Worm (Caenorhabditis elegans) whole organism, L2 larva: ENCODE data around the gene cyp-34A7.

Experiments
- ZK546.5 ChIP-seq: sonication (generic microtip); optimal IDR thresholded peaks from 2 replicates; lab custom pipeline; 2017; ENCODE audit warnings: missing biosample characterization, missing genetic modification characterization
- ama-1 ChIP-seq: fragments of 150-350 bp; optimal IDR thresholded peaks from 2 replicates; lab custom pipeline; 2018; ENCODE audit warnings: inconsistent platforms
- egl-27 ChIP-seq: sonication (generic microtip); optimal IDR thresholded peaks from 3 replicates; lab custom pipeline; 2017; ENCODE audit warnings: missing biosample characterization, missing genetic modification reagents, missing genetic modification characterization
- elt-1 ChIP-seq: fragments of 150-350 bp; optimal IDR thresholded peaks from 2 replicates; lab custom pipeline; 2014; ENCODE audit warnings: missing biosample characterization, missing genetic modification characterization
- elt-3 ChIP-seq: sonication (generic microtip); optimal IDR thresholded peaks from 2 replicates; lab custom pipeline; 2017; ENCODE audit warnings: missing biosample characterization, missing genetic modification characterization
- skn-1 ChIP-seq: sonication (generic microtip); optimal IDR thresholded peaks from 2 replicates; lab custom pipeline; 2017; ENCODE audit warnings: missing biosample characterization, missing genetic modification characterization
- unc-62 ChIP-seq: fragments of 150-350 bp; optimal IDR thresholded peaks from 2 replicates; lab custom pipeline; 2014; ENCODE audit warnings: missing biosample characterization, missing genetic modification reagents, missing genetic modification characterization
- ztf-11 ChIP-seq: sonication (generic microtip); optimal IDR thresholded peaks from 2 replicates; lab custom pipeline; 2017; ENCODE audit warnings: missing biosample characterization, missing genetic modification characterization

- no peak for TF ChIP-seq ZK546.5 (tag; lab: Kevin White, UChicago)
- no peak for TF ChIP-seq skn-1 (tag; lab: Kevin White, UChicago)
- no peak for TF ChIP-seq elt-3 (tag; lab: Kevin White, UChicago)
- TF ChIP-seq ztf-11 (tag; lab: Kevin White, UChicago): no peak
- no peak for TF ChIP-seq unc-62 (GFP tag; lab: Kevin White, UChicago)
- TF ChIP-seq elt-1 (tag; lab: Kevin White, UChicago): no peak
- no peak for TF ChIP-seq ama-1 (lab: Kevin White, UChicago)
- TF ChIP-seq egl-27: no peak
These were observed 9.2 kb upstream of the cyp-34A7 start, which contains the start of gene cyp-34A10 for ce11 chrV:3972846-3973245.
